Worm (Caenorhabditis elegans) whole organism, L3 larva: ENCODE measurements around the gene ttll-5.

ENCODE experiments used
- ZK546.5 ChIP-seq: sonication (generic microtip); optimal IDR thresholded peaks from 2 replicates; lab custom pipeline; 2017; ENCODE audit warnings: missing biosample characterization, missing genetic modification characterization
- aly-2 ChIP-seq: fragments of 150-350 bp; optimal IDR thresholded peaks from 2 replicates; lab custom pipeline; 2014; ENCODE audit warnings: missing biosample characterization, missing genetic modification characterization
- ceh-28 ChIP-seq: fragments of 150-350 bp; optimal IDR thresholded peaks from 2 replicates; lab custom pipeline; 2014; ENCODE audit warnings: missing biosample characterization, missing genetic modification reagents, missing genetic modification characterization
- daf-12 ChIP-seq: fragments of 150-350 bp; optimal IDR thresholded peaks from 2 replicates; lab custom pipeline; 2014; ENCODE audit warnings: missing biosample characterization, missing genetic modification reagents, missing genetic modification characterization
- egl-5 ChIP-seq: fragments of 150-350 bp; optimal IDR thresholded peaks from 2 replicates; lab custom pipeline; 2017; ENCODE audit warnings: missing biosample characterization, missing genetic modification reagents, missing genetic modification characterization, inconsistent platforms
- elt-1 ChIP-seq: fragments of 150-350 bp; optimal IDR thresholded peaks from 2 replicates; lab custom pipeline; 2014; ENCODE audit warnings: missing biosample characterization, missing genetic modification characterization
- elt-2 ChIP-seq: sonication (generic microtip); optimal IDR thresholded peaks from 2 replicates; lab custom pipeline; 2016; ENCODE audit warnings: missing genetic modification reagents, mild to moderate bottlenecking, missing genetic modification characterization, missing compliant biosample characterization
- fkh-10 ChIP-seq: sonication (generic microtip); optimal IDR thresholded peaks from 2 replicates; lab custom pipeline; 2017; ENCODE audit warnings: missing biosample characterization, missing genetic modification reagents, missing genetic modification characterization
- fos-1 ChIP-seq: fragments of 150-350 bp; optimal IDR thresholded peaks from 2 replicates; lab custom pipeline; 2014; ENCODE audit warnings: missing biosample characterization, missing genetic modification characterization
- hmg-11 ChIP-seq: sonication (generic microtip); optimal IDR thresholded peaks from 2 replicates; lab custom pipeline; 2016; ENCODE audit warnings: missing genetic modification characterization, missing compliant biosample characterization
- lin-39 ChIP-seq: fragments of 150-350 bp; optimal IDR thresholded peaks from 2 replicates; lab custom pipeline; 2018; ENCODE audit warnings: missing biosample characterization, missing genetic modification reagents, missing genetic modification characterization
- mdl-1 ChIP-seq: fragments of 150-350 bp; optimal IDR thresholded peaks from 2 replicates; lab custom pipeline; 2014; ENCODE audit warnings: missing biosample characterization, missing genetic modification characterization
- nfya-1 ChIP-seq: sonication (generic microtip); optimal IDR thresholded peaks from 2 replicates; lab custom pipeline; 2017; ENCODE audit warnings: missing genetic modification characterization, mild to moderate bottlenecking, missing compliant biosample characterization, antibody characterized with exemption, moderate library complexity; ENCODE audit not compliant: insufficient read depth
- nhr-237 ChIP-seq: fragments of 150-350 bp; optimal IDR thresholded peaks from 2 replicates; lab custom pipeline; 2014; ENCODE audit warnings: missing biosample characterization, missing genetic modification characterization
- nhr-25 ChIP-seq: sonication (generic microtip); optimal IDR thresholded peaks from 2 replicates; lab custom pipeline; 2017; ENCODE audit warnings: missing biosample characterization, missing genetic modification characterization
- nhr-28 ChIP-seq: fragments of 150-350 bp; optimal IDR thresholded peaks from 2 replicates; lab custom pipeline; 2014; ENCODE audit warnings: missing biosample characterization, missing genetic modification characterization
- nhr-43 ChIP-seq: sonication (generic microtip); optimal IDR thresholded peaks from 2 replicates; lab custom pipeline; 2016; ENCODE audit warnings: mild to moderate bottlenecking, missing genetic modification characterization, missing compliant biosample characterization; ENCODE audit not compliant: poor library complexity, severe bottlenecking
- nhr-67 ChIP-seq: fragments of 150-350 bp; optimal IDR thresholded peaks from 2 replicates; lab custom pipeline; 2014; ENCODE audit warnings: missing biosample characterization, missing genetic modification characterization
- pha-4 ChIP-seq: fragments of 150-350 bp; optimal IDR thresholded peaks from 2 replicates; lab custom pipeline; 2014; ENCODE audit warnings: missing biosample characterization, missing genetic modification reagents, missing genetic modification characterization
- pqm-1 ChIP-seq: fragments of 150-350 bp; optimal IDR thresholded peaks from 2 replicates; lab custom pipeline; 2017; ENCODE audit warnings: missing biosample characterization, missing genetic modification characterization, inconsistent platforms
- skn-1 ChIP-seq: fragments of 150-350 bp; optimal IDR thresholded peaks from 2 replicates; lab custom pipeline; 2014; ENCODE audit warnings: missing biosample characterization, missing genetic modification characterization
- snpc-4 ChIP-seq: fragments of 150-350 bp; optimal IDR thresholded peaks from 2 replicates; lab custom pipeline; 2014; ENCODE audit warnings: missing biosample characterization, missing genetic modification characterization
- tbx-2 ChIP-seq: sonication (generic microtip); optimal IDR thresholded peaks from 2 replicates; lab custom pipeline; 2016; ENCODE audit warnings: mild to moderate bottlenecking, missing genetic modification characterization, missing compliant biosample characterization
- unc-62 ChIP-seq: fragments of 150-350 bp; sonication (generic microtip); optimal IDR thresholded peaks from 4 replicates; lab custom pipeline; 2014; ENCODE audit warnings: missing biosample characterization, missing genetic modification reagents, missing genetic modification characterization
- zag-1 ChIP-seq: fragments of 150-350 bp; optimal IDR thresholded peaks from 2 replicates; lab custom pipeline; 2014; ENCODE audit warnings: missing biosample characterization, missing genetic modification characterization
- ztf-11 ChIP-seq: fragments of 150-350 bp; optimal IDR thresholded peaks from 2 replicates; lab custom pipeline; 2014; ENCODE audit warnings: missing biosample characterization, missing genetic modification characterization

ttll-5 gene

ce11 chrV:11546795-11547194 is 37.9 kb downstream of the ttll-5 start, which contains the start of gene F38B7.11:
Gene F38B7.11 (plus strand): TSS chrV:11547095.
- TF ChIP-seq ceh-28 (tag; lab: Kevin White, UChicago) (no peak), nhr-25 (tag; lab: Kevin White, UChicago) (no peak), fos-1 (tag; lab: Kevin White, UChicago) (no peak), nhr-67 (tag; lab: Kevin White, UChicago) (no peak), tbx-2 (tag; lab: Kevin White, UChicago) (no peak), unc-62 (GFP tag; lab: Kevin White, UChicago) (no peak)

ce11 chrV:11548914-11549406 is 40.1 kb downstream of the ttll-5 start, which contains the start of the genes F38B7.17 and F38B7.3:
Gene F38B7.17 (minus strand): TSS chrV:11548964.
Gene F38B7.3 (plus strand): TSS chrV:11549107.
- TF ChIP-seq nfya-1: peak; percentile 68
- TF ChIP-seq fos-1 (tag; lab: Kevin White, UChicago): no peak
- TF ChIP-seq skn-1 (tag; lab: Kevin White, UChicago): peak; percentile 1
- no peak for TF ChIP-seq zag-1 (tag; lab: Kevin White, UChicago)
- TF ChIP-seq lin-39: peak; percentile 18
- TF ChIP-seq mdl-1: peak; percentile 75
- TF ChIP-seq fkh-10 (GFP tag; lab: Kevin White, UChicago): no peak
- peak; percentile 6 for TF ChIP-seq snpc-4
- peak; percentile 15 for TF ChIP-seq nhr-43 (tag; lab: Kevin White, UChicago)
- TF ChIP-seq ZK546.5 (tag; lab: Kevin White, UChicago): no peak
- no peak for TF ChIP-seq aly-2 (tag; lab: Kevin White, UChicago)
- no peak for TF ChIP-seq nhr-237 (tag; lab: Kevin White, UChicago)
- peak; percentile 79 for TF ChIP-seq elt-2 (tag; lab: Kevin White, UChicago)
- peak; percentile 4 for TF ChIP-seq elt-1
- TF ChIP-seq pqm-1 (tag; lab: Kevin White, UChicago): peak; percentile 34
- TF ChIP-seq daf-12 (tag; lab: Kevin White, UChicago): no peak
- peak; percentile 2 for TF ChIP-seq egl-5 (tag; lab: Kevin White, UChicago)
- peak; percentile 89 for TF ChIP-seq nhr-25 (tag; lab: Kevin White, UChicago)
- peak; percentile 82 for TF ChIP-seq pha-4 (tag; lab: Kevin White, UChicago)
- TF ChIP-seq ztf-11: no peak

- TF ChIP-seq nhr-28 (no peak), nhr-67 (tag; lab: Kevin White, UChicago) (no peak)
Measured at ce11 chrV:11552379-11552778, 43.5 kb downstream of the ttll-5 start, which contains the start of gene srx-85. Gene srx-85 (plus strand): TSS chrV:11552679.

ce11 chrV:11554260-11554659 is 45.4 kb downstream of the ttll-5 start, which contains the start of gene duo-1:
Gene duo-1 (plus strand): TSS chrV:11554630.
- TF ChIP-seq hmg-11 (tag; lab: Kevin White, UChicago) (no peak), unc-62 (GFP tag; lab: Kevin White, UChicago) (no peak)
